Fruit fly (Drosophila melanogaster) whole organism, prepupa: ENCODE data around the gene CG33325.

ENCODE experiments used
- CG10631 ChIP-seq: fragments of 200-800 bp; sonication (Bioruptor generic); optimal IDR thresholded peaks from 2 replicates; lab custom pipeline; 2016; ENCODE audit warnings: missing biosample characterization, missing genetic modification characterization
- CG10669 ChIP-seq: fragments of 200-800 bp; sonication (Bioruptor generic); optimal IDR thresholded peaks from 3 replicates; lab custom pipeline; 2018; ENCODE audit warnings: missing biosample characterization, mild to moderate bottlenecking, missing genetic modification characterization, moderate library complexity
- CG11762 ChIP-seq: fragments of 200-800 bp; sonication (Bioruptor generic); optimal IDR thresholded peaks from 3 replicates; lab custom pipeline; 2016; ENCODE audit warnings: missing biosample characterization, missing genetic modification characterization; ENCODE audit not compliant: insufficient read depth
- CG11902 ChIP-seq: fragments of 200-800 bp; sonication (Bioruptor generic); optimal IDR thresholded peaks from 3 replicates; lab custom pipeline; 2016; ENCODE audit warnings: missing biosample characterization, missing genetic modification characterization
- CG1621 ChIP-seq: fragments of 200-800 bp; sonication (Bioruptor generic); optimal IDR thresholded peaks from 3 replicates; lab custom pipeline; 2018; ENCODE audit warnings: missing biosample characterization, mild to moderate bottlenecking, missing genetic modification characterization
- CG16779 ChIP-seq: fragments of 200-800 bp; sonication (Bioruptor generic); optimal IDR thresholded peaks from 3 replicates; lab custom pipeline; 2017; ENCODE audit warnings: missing biosample characterization, mild to moderate bottlenecking, missing genetic modification characterization
- CG3032 ChIP-seq: fragments of 200-800 bp; optimal IDR thresholded peaks from 2 replicates; lab custom pipeline; 2019; ENCODE audit warnings: missing biosample characterization, mild to moderate bottlenecking, missing genetic modification characterization, moderate library complexity
- CG34406 ChIP-seq: fragments of 200-800 bp; sonication (Bioruptor generic); optimal IDR thresholded peaks from 3 replicates; lab custom pipeline; 2016; ENCODE audit warnings: missing biosample characterization, missing genetic modification characterization
- CG6163 ChIP-seq: fragments of 200-800 bp; sonication (Bioruptor generic); IDR thresholded peaks from 3 replicates; pipeline ENCODE4 v1.3.6; 2022; ENCODE audit warnings: missing biosample characterization, missing genetic modification characterization
- CG6276 ChIP-seq: fragments of 200-800 bp; sonication (Bioruptor generic); optimal IDR thresholded peaks from 2 replicates; lab custom pipeline; 2017; ENCODE audit warnings: missing biosample characterization, mild to moderate bottlenecking, missing genetic modification characterization
- CG6808 ChIP-seq: fragments of 200-800 bp; sonication (Bioruptor generic); optimal IDR thresholded peaks from 3 replicates; lab custom pipeline; 2017; ENCODE audit warnings: missing biosample characterization, missing genetic modification characterization, mild to moderate bottlenecking, moderate library complexity, missing genetic modification reagents
- CG6854 ChIP-seq: fragments of 200-800 bp; sonication (Bioruptor generic); optimal IDR thresholded peaks from 2 replicates; lab custom pipeline; 2017; ENCODE audit warnings: missing biosample characterization, mild to moderate bottlenecking, missing genetic modification characterization
- CG7368 ChIP-seq: fragments of 200-800 bp; sonication (Bioruptor generic); optimal IDR thresholded peaks from 3 replicates; lab custom pipeline; 2016; ENCODE audit warnings: missing biosample characterization, missing genetic modification characterization
- CG8632 ChIP-seq: fragments of 200-800 bp; sonication (Bioruptor generic); optimal IDR thresholded peaks from 3 replicates; lab custom pipeline; 2016; ENCODE audit warnings: missing biosample characterization, missing genetic modification characterization
- Eip75B ChIP-seq: fragments of 200-800 bp; sonication (Bioruptor generic); optimal IDR thresholded peaks from 3 replicates; lab custom pipeline; 2016; ENCODE audit warnings: missing biosample characterization, missing genetic modification characterization
- Eip78C ChIP-seq: fragments of 200-800 bp; sonication (Bioruptor generic); peaks from one replicate; lab custom pipeline; 2016; ENCODE audit warnings: missing biosample characterization, missing genetic modification characterization
- Eip93F ChIP-seq: fragments of 200-800 bp; sonication (Bioruptor generic); optimal IDR thresholded peaks from 2 replicates; lab custom pipeline; 2016; ENCODE audit warnings: missing biosample characterization, mild to moderate bottlenecking, missing genetic modification characterization
- Ets21C ChIP-seq: fragments of 200-800 bp; sonication (Bioruptor generic); optimal IDR thresholded peaks from 3 replicates; lab custom pipeline; 2016; ENCODE audit warnings: missing biosample characterization, missing genetic modification characterization
- Ets96B ChIP-seq: fragments of 200-800 bp; optimal IDR thresholded peaks from 2 replicates; lab custom pipeline; 2019; ENCODE audit warnings: missing biosample characterization, mild to moderate bottlenecking, missing genetic modification characterization, moderate library complexity
- Hr38 ChIP-seq: sonication (Bioruptor generic); optimal IDR thresholded peaks from 2 replicates; lab custom pipeline; 2016; ENCODE audit warnings: missing biosample characterization, missing genetic modification characterization
- Hr39 ChIP-seq: fragments of 200-800 bp; sonication (Bioruptor generic); optimal IDR thresholded peaks from 2 replicates; lab custom pipeline; 2016; ENCODE audit warnings: missing biosample characterization, missing genetic modification characterization
- Hr4 ChIP-seq: fragments of 200-800 bp; sonication (Bioruptor generic); optimal IDR thresholded peaks from 3 replicates; lab custom pipeline; 2016; ENCODE audit warnings: missing biosample characterization, missing genetic modification characterization
- Lpt ChIP-seq: fragments of 200-800 bp; sonication (Bioruptor generic); optimal IDR thresholded peaks from 3 replicates; lab custom pipeline; 2016; ENCODE audit warnings: missing biosample characterization, missing genetic modification characterization
- Met ChIP-seq: fragments of 200-800 bp; sonication (Bioruptor generic); optimal IDR thresholded peaks from 3 replicates; lab custom pipeline; 2016; ENCODE audit warnings: missing biosample characterization, missing genetic modification characterization
- OdsH ChIP-seq: fragments of 200-800 bp; sonication (Bioruptor generic); optimal IDR thresholded peaks from 3 replicates; lab custom pipeline; 2016; ENCODE audit warnings: missing biosample characterization, missing genetic modification characterization
- Sox15 ChIP-seq: fragments of 200-800 bp; sonication (Bioruptor generic); optimal IDR thresholded peaks from 3 replicates; lab custom pipeline; 2016; ENCODE audit warnings: missing biosample characterization, missing genetic modification characterization
- achi ChIP-seq: fragments of 200-800 bp; sonication (Bioruptor generic); optimal IDR thresholded peaks from 3 replicates; lab custom pipeline; 2016; ENCODE audit warnings: missing biosample characterization, missing genetic modification characterization
- dac ChIP-seq: fragments of 200-800 bp; sonication (Bioruptor generic); optimal IDR thresholded peaks from 2 replicates; lab custom pipeline; 2017; ENCODE audit warnings: missing biosample characterization, mild to moderate bottlenecking, missing genetic modification characterization
- eg ChIP-seq: fragments of 200-800 bp; sonication (Bioruptor generic); IDR thresholded peaks from 3 replicates; pipeline ENCODE4 v1.3.6; 2022; ENCODE audit warnings: missing biosample characterization, missing genetic modification characterization
- fd59A ChIP-seq: fragments of 200-800 bp; sonication (Bioruptor generic); optimal IDR thresholded peaks from 2 replicates; lab custom pipeline; 2017; ENCODE audit warnings: missing biosample characterization, mild to moderate bottlenecking, missing genetic modification characterization, missing genetic modification reagents
- fkh ChIP-seq: fragments of 200-800 bp; sonication (Bioruptor generic); optimal IDR thresholded peaks from 3 replicates; lab custom pipeline; 2017; ENCODE audit warnings: missing biosample characterization, mild to moderate bottlenecking, missing genetic modification characterization, moderate library complexity
- pdm3 ChIP-seq: fragments of 200-800 bp; sonication (Bioruptor generic); optimal IDR thresholded peaks from 3 replicates; lab custom pipeline; 2016; ENCODE audit warnings: missing biosample characterization, missing genetic modification characterization
- salr ChIP-seq, 2 experiments: fragments of 200-800 bp; sonication (Bioruptor generic); optimal IDR thresholded peaks; 3 replicates each; lab custom pipeline; 2016 to 2018; ENCODE audit warnings: missing biosample characterization in 2 of 2, missing genetic modification characterization in 2 of 2, mild to moderate bottlenecking in 1 of 2
- spab ChIP-seq: fragments of 200-800 bp; sonication (Bioruptor generic); optimal IDR thresholded peaks from 2 replicates; lab custom pipeline; 2017; ENCODE audit warnings: missing biosample characterization, mild to moderate bottlenecking, missing genetic modification characterization, missing genetic modification reagents
- ss ChIP-seq, 2 experiments: fragments of 200-800 bp; sonication (Bioruptor generic); optimal IDR thresholded peaks; 2 replicates in 1 of 2; 3 replicates in 1 of 2; lab custom pipeline; 2017 to 2018; ENCODE audit warnings: mild to moderate bottlenecking in 2 of 2, missing biosample characterization in 2 of 2, missing genetic modification characterization in 2 of 2, moderate library complexity in 1 of 2
- topi ChIP-seq: fragments of 200-800 bp; sonication (Bioruptor generic); optimal IDR thresholded peaks from 3 replicates; lab custom pipeline; 2016; ENCODE audit warnings: missing biosample characterization, missing genetic modification characterization

The CG33325 gene

DNA sequence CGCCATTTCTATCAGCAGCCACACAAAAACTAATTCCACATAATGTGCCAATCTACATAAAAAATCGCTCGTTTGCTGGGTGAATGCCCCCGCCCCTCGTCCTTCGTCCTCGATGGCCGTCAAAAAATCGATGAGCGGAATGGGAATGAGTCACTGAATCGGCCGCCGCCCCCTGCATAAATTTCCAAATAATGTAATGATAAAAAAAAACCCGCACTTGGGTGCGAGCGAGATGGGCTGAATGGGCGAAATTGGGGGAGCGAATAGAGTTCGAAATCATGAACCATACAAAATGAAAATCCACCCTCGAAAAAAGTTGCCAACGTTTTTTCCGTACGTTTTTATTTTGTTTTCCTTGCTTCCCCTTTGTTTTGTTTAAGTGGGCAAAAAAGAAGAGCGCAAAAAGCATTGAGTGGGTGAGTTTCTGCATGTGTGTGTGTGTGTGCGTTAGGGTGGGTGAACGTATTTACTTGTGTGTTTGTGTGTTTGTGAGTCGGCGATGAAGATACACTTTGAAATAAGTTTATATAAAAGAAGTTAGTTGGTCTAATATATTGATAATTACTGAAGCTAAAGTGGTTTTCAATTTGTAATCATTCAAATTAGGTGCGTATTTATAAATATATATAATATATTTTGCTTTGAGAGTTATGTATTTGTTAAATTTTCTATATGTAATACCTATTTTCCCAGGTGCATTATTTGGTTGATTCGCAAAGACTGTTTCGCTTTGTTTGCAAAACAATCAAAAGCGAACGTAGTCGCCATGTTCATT is 25.7 kb upstream of the CG33325 start (continued):
- TF ChIP-seq CG8632 (GFP tag; lab: Kevin White, UChicago) (peak; percentile 6), CG6854 (GFP tag; lab: Kevin White, UChicago) (no peak), CG6808 (peak; percentile 55), CG6276 (GFP tag; lab: Kevin White, UChicago) (peak; percentile 31), CG3032 (tag; lab: Kevin White, UChicago) (peak; percentile 44), OdsH (GFP tag; lab: Kevin White, UChicago) (no peak), CG7368 (no peak), CG1621 (tag; lab: Kevin White, UChicago) (peak; percentile 32), CG11762 (GFP tag; lab: Kevin White, UChicago) (no peak), Lpt (GFP tag; lab: Kevin White, UChicago) (no peak), Hr38 (GFP tag; lab: Kevin White, UChicago) (no peak), CG34406 (GFP tag; lab: Kevin White, UChicago) (peak; percentile 21), CG11902 (no peak)

DNA sequence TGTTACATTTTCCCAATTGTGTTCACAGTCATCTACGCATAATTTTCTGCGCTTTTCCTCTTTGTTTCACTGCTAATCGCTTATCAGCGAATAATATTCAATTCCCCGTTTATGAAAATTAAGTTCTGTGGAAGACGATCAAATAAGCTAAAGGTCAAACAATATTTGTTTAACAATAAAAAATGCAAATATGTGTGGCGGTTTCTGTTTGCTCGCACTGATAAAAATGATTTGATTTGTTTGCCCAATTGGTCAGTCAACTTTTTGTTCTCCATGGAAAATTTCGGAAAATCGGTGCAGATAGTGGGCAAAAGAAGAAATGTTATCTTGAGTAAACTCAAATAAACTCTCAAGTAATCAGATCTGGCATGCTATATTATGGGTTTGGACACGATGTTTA is 24.8 kb upstream of the CG33325 start:
- TF ChIP-seq Met (GFP tag; lab: Kevin White, UChicago) (no peak), fkh (GFP tag; lab: Kevin White, UChicago) (peak; percentile 28)

DNA sequence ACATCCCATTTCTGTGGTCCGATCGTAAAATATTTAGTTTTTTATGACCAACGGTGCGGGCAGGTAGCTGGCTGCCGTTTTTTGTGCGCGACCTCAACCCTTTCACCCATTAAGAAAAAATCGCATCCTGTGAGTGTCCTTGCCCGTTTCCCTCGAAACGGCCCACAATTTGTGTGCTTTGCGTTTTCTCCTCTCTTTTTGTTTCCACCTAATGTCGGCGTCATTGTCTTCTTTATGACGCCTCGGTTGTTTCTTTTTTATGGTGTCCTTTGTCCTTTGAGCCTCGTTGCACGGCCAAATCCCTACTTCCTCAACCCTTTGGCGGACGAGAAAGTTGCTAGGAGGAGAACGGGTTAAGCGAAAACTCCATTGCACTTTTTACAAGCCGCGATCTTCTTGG is 21.4 kb upstream of the CG33325 start:
- TF ChIP-seq CG6276 (GFP tag; lab: Kevin White, UChicago) (no peak), achi (no peak), CG6854 (GFP tag; lab: Kevin White, UChicago) (no peak), Met (GFP tag; lab: Kevin White, UChicago) (no peak), Eip78C (GFP tag; lab: Kevin White, UChicago) (no peak), salr (GFP tag; optimal IDR thresholded peaks at IDR 0.05; lab: Kevin White, UChicago) (no peak), fkh (GFP tag; lab: Kevin White, UChicago) (no peak), CG6163 (GFP tag; lab: Robert Waterston, UW) (no peak), spab (GFP tag; lab: Kevin White, UChicago) (no peak), eg (GFP tag; lab: Robert Waterston, UW) (no peak), Sox15 (GFP tag; lab: Kevin White, UChicago) (no peak), CG10631 (GFP tag; lab: Kevin White, UChicago) (no peak), ss (GFP tag; optimal IDR thresholded peaks at IDR 0.05; lab: Kevin White, UChicago) (no peak), CG10669 (GFP tag; lab: Kevin White, UChicago) (no peak), Hr38 (GFP tag; lab: Kevin White, UChicago) (no peak), pdm3 (GFP tag; lab: Kevin White, UChicago) (no peak), Eip93F (GFP tag; lab: Kevin White, UChicago) (no peak)

- TF ChIP-seq Eip75B (GFP tag; lab: Kevin White, UChicago), result no peak
- TF ChIP-seq CG10669 (GFP tag; lab: Kevin White, UChicago), result no peak
- no peak for TF ChIP-seq topi
- TF ChIP-seq Ets21C (GFP tag; lab: Kevin White, UChicago), result no peak
- no peak for TF ChIP-seq fd59A (GFP tag; lab: Kevin White, UChicago)
- no peak for TF ChIP-seq CG16779
- no peak for TF ChIP-seq CG8632 (GFP tag; lab: Kevin White, UChicago)
- no peak for TF ChIP-seq Ets96B (tag; lab: Kevin White, UChicago)
- TF ChIP-seq Hr39 (GFP tag; lab: Kevin White, UChicago), result no peak
- TF ChIP-seq Hr4 (GFP tag; lab: Kevin White, UChicago), result no peak
- TF ChIP-seq dac (GFP tag; lab: Kevin White, UChicago), result no peak
- TF ChIP-seq Eip93F (GFP tag; lab: Kevin White, UChicago), result no peak
- no peak for TF ChIP-seq CG6276 (GFP tag; lab: Kevin White, UChicago)
Observed at dm6 chr3R:8700660-8701059, 20.8 kb upstream of the CG33325 start.
